Fruit fly (Drosophila melanogaster) whole organism, prepupa: ENCODE measurements around the gene Orp8.
A peak's percentile ranks its signal among the peaks of the same experiment; 100 is the strongest.

Experiments
- Blimp-1 ChIP-seq: fragments of 200-800 bp; sonication (Bioruptor generic); optimal IDR thresholded peaks from 3 replicates; lab custom pipeline; 2017; ENCODE audit warnings: missing biosample characterization, missing genetic modification characterization, mild to moderate bottlenecking, moderate library complexity, missing genetic modification reagents
- CG10669 ChIP-seq: fragments of 200-800 bp; sonication (Bioruptor generic); optimal IDR thresholded peaks from 3 replicates; lab custom pipeline; 2018; ENCODE audit warnings: missing biosample characterization, mild to moderate bottlenecking, missing genetic modification characterization, moderate library complexity
- CG11294 ChIP-seq: fragments of 200-800 bp; sonication (Bioruptor generic); IDR thresholded peaks from 2 replicates; pipeline ENCODE4 v1.3.6; 2022; ENCODE audit warnings: missing biosample characterization, missing genetic modification characterization
- CG11762 ChIP-seq: fragments of 200-800 bp; sonication (Bioruptor generic); optimal IDR thresholded peaks from 3 replicates; lab custom pipeline; 2016; ENCODE audit warnings: missing biosample characterization, missing genetic modification characterization; ENCODE audit not compliant: insufficient read depth
- CG11902 ChIP-seq: fragments of 200-800 bp; sonication (Bioruptor generic); optimal IDR thresholded peaks from 3 replicates; lab custom pipeline; 2016; ENCODE audit warnings: missing biosample characterization, missing genetic modification characterization
- CG15336 ChIP-seq: fragments of 200-800 bp; sonication (Bioruptor generic); IDR thresholded peaks from 2 replicates; pipeline ENCODE4 v1.3.6; 2022; ENCODE audit warnings: missing biosample characterization, missing genetic modification characterization
- CG16779 ChIP-seq: fragments of 200-800 bp; sonication (Bioruptor generic); optimal IDR thresholded peaks from 3 replicates; lab custom pipeline; 2017; ENCODE audit warnings: missing biosample characterization, mild to moderate bottlenecking, missing genetic modification characterization
- CG3032 ChIP-seq: fragments of 200-800 bp; optimal IDR thresholded peaks from 2 replicates; lab custom pipeline; 2019; ENCODE audit warnings: missing biosample characterization, mild to moderate bottlenecking, missing genetic modification characterization, moderate library complexity
- CG31627 ChIP-seq: fragments of 200-800 bp; sonication (Bioruptor generic); optimal IDR thresholded peaks from 3 replicates; lab custom pipeline; 2016; ENCODE audit warnings: missing biosample characterization, missing genetic modification characterization
- CG32006 ChIP-seq: fragments of 200-800 bp; sonication (Bioruptor generic); optimal IDR thresholded peaks from 3 replicates; lab custom pipeline; 2017; ENCODE audit warnings: missing biosample characterization, mild to moderate bottlenecking, missing genetic modification characterization
- CG34406 ChIP-seq: fragments of 200-800 bp; sonication (Bioruptor generic); optimal IDR thresholded peaks from 3 replicates; lab custom pipeline; 2016; ENCODE audit warnings: missing biosample characterization, missing genetic modification characterization
- CG3919 ChIP-seq: fragments of 200-800 bp; sonication (Bioruptor generic); optimal IDR thresholded peaks from 3 replicates; lab custom pipeline; 2016; ENCODE audit warnings: missing biosample characterization, missing genetic modification characterization
- CG4318 ChIP-seq: fragments of 200-800 bp; sonication (Bioruptor generic); optimal IDR thresholded peaks from 3 replicates; lab custom pipeline; 2017; ENCODE audit warnings: missing biosample characterization, mild to moderate bottlenecking, missing genetic modification characterization
- CG6163 ChIP-seq: fragments of 200-800 bp; sonication (Bioruptor generic); IDR thresholded peaks from 3 replicates; pipeline ENCODE4 v1.3.6; 2022; ENCODE audit warnings: missing biosample characterization, missing genetic modification characterization
- CG6276 ChIP-seq: fragments of 200-800 bp; sonication (Bioruptor generic); optimal IDR thresholded peaks from 2 replicates; lab custom pipeline; 2017; ENCODE audit warnings: missing biosample characterization, mild to moderate bottlenecking, missing genetic modification characterization
- CG6792 ChIP-seq: fragments of 200-800 bp; sonication (Bioruptor generic); optimal IDR thresholded peaks from 3 replicates; lab custom pipeline; 2016; ENCODE audit warnings: missing biosample characterization, missing genetic modification characterization
- CG6808 ChIP-seq: fragments of 200-800 bp; sonication (Bioruptor generic); optimal IDR thresholded peaks from 3 replicates; lab custom pipeline; 2017; ENCODE audit warnings: missing biosample characterization, missing genetic modification characterization, mild to moderate bottlenecking, moderate library complexity, missing genetic modification reagents
- CG6854 ChIP-seq: fragments of 200-800 bp; sonication (Bioruptor generic); optimal IDR thresholded peaks from 2 replicates; lab custom pipeline; 2017; ENCODE audit warnings: missing biosample characterization, mild to moderate bottlenecking, missing genetic modification characterization
- CG7368 ChIP-seq: fragments of 200-800 bp; sonication (Bioruptor generic); optimal IDR thresholded peaks from 3 replicates; lab custom pipeline; 2016; ENCODE audit warnings: missing biosample characterization, missing genetic modification characterization
- CG8119 ChIP-seq: fragments of 200-800 bp; sonication (Bioruptor generic); IDR thresholded peaks from 3 replicates; pipeline ENCODE4 v1.3.6; 2022; ENCODE audit warnings: missing biosample characterization, missing genetic modification characterization
- CG8319 ChIP-seq: fragments of 200-800 bp; sonication (Bioruptor generic); optimal IDR thresholded peaks from 3 replicates; lab custom pipeline; 2016; ENCODE audit warnings: missing biosample characterization, missing genetic modification characterization
- Eip75B ChIP-seq: fragments of 200-800 bp; sonication (Bioruptor generic); optimal IDR thresholded peaks from 3 replicates; lab custom pipeline; 2016; ENCODE audit warnings: missing biosample characterization, missing genetic modification characterization
- Eip78C ChIP-seq: fragments of 200-800 bp; sonication (Bioruptor generic); peaks from one replicate; lab custom pipeline; 2016; ENCODE audit warnings: missing biosample characterization, missing genetic modification characterization
- Ets21C ChIP-seq: fragments of 200-800 bp; sonication (Bioruptor generic); optimal IDR thresholded peaks from 3 replicates; lab custom pipeline; 2016; ENCODE audit warnings: missing biosample characterization, missing genetic modification characterization
- Ets96B ChIP-seq: fragments of 200-800 bp; optimal IDR thresholded peaks from 2 replicates; lab custom pipeline; 2019; ENCODE audit warnings: missing biosample characterization, mild to moderate bottlenecking, missing genetic modification characterization, moderate library complexity
- Gug ChIP-seq: fragments of 200-800 bp; sonication (Bioruptor generic); IDR thresholded peaks from 2 replicates; pipeline ENCODE4 v1.3.6; 2022; ENCODE audit warnings: missing biosample characterization, missing genetic modification characterization
- Hr39 ChIP-seq: fragments of 200-800 bp; sonication (Bioruptor generic); optimal IDR thresholded peaks from 2 replicates; lab custom pipeline; 2016; ENCODE audit warnings: missing biosample characterization, missing genetic modification characterization
- Hr4 ChIP-seq: fragments of 200-800 bp; sonication (Bioruptor generic); optimal IDR thresholded peaks from 3 replicates; lab custom pipeline; 2016; ENCODE audit warnings: missing biosample characterization, missing genetic modification characterization
- Lpt ChIP-seq: fragments of 200-800 bp; sonication (Bioruptor generic); optimal IDR thresholded peaks from 3 replicates; lab custom pipeline; 2016; ENCODE audit warnings: missing biosample characterization, missing genetic modification characterization
- Met ChIP-seq: fragments of 200-800 bp; sonication (Bioruptor generic); optimal IDR thresholded peaks from 3 replicates; lab custom pipeline; 2016; ENCODE audit warnings: missing biosample characterization, missing genetic modification characterization
- OdsH ChIP-seq: fragments of 200-800 bp; sonication (Bioruptor generic); optimal IDR thresholded peaks from 3 replicates; lab custom pipeline; 2016; ENCODE audit warnings: missing biosample characterization, missing genetic modification characterization
- Smox ChIP-seq: fragments of 200-800 bp; sonication (Bioruptor generic); optimal IDR thresholded peaks from 3 replicates; lab custom pipeline; 2016; ENCODE audit warnings: missing biosample characterization, missing genetic modification characterization
- Sox102F ChIP-seq: fragments of 200-800 bp; sonication (Bioruptor generic); optimal IDR thresholded peaks from 2 replicates; lab custom pipeline; 2016; ENCODE audit warnings: missing biosample characterization, mild to moderate bottlenecking, missing genetic modification characterization
- Sox14 ChIP-seq: fragments of 200-800 bp; sonication (Bioruptor generic); optimal IDR thresholded peaks from 3 replicates; lab custom pipeline; 2016; ENCODE audit warnings: missing biosample characterization, missing genetic modification characterization
- Sox15 ChIP-seq: fragments of 200-800 bp; sonication (Bioruptor generic); optimal IDR thresholded peaks from 3 replicates; lab custom pipeline; 2016; ENCODE audit warnings: missing biosample characterization, missing genetic modification characterization
- achi ChIP-seq: fragments of 200-800 bp; sonication (Bioruptor generic); optimal IDR thresholded peaks from 3 replicates; lab custom pipeline; 2016; ENCODE audit warnings: missing biosample characterization, missing genetic modification characterization
- acj6 ChIP-seq: fragments of 200-800 bp; sonication (Bioruptor generic); optimal IDR thresholded peaks from 3 replicates; lab custom pipeline; 2016; ENCODE audit warnings: missing biosample characterization, missing genetic modification characterization
- cyc ChIP-seq: fragments of 200-800 bp; sonication (Bioruptor generic); optimal IDR thresholded peaks from 3 replicates; lab custom pipeline; 2016; ENCODE audit warnings: missing biosample characterization, missing genetic modification characterization
- dac ChIP-seq: fragments of 200-800 bp; sonication (Bioruptor generic); optimal IDR thresholded peaks from 2 replicates; lab custom pipeline; 2017; ENCODE audit warnings: missing biosample characterization, mild to moderate bottlenecking, missing genetic modification characterization
- eg ChIP-seq: fragments of 200-800 bp; sonication (Bioruptor generic); IDR thresholded peaks from 3 replicates; pipeline ENCODE4 v1.3.6; 2022; ENCODE audit warnings: missing biosample characterization, missing genetic modification characterization
- esn ChIP-seq: fragments of 200-800 bp; sonication (Bioruptor generic); optimal IDR thresholded peaks from 2 replicates; lab custom pipeline; 2016; ENCODE audit warnings: missing biosample characterization, mild to moderate bottlenecking, missing genetic modification characterization, moderate library complexity
- fd59A ChIP-seq: fragments of 200-800 bp; sonication (Bioruptor generic); optimal IDR thresholded peaks from 2 replicates; lab custom pipeline; 2017; ENCODE audit warnings: missing biosample characterization, mild to moderate bottlenecking, missing genetic modification characterization, missing genetic modification reagents
- fd85E ChIP-seq: fragments of 200-800 bp; sonication (Bioruptor generic); optimal IDR thresholded peaks from 3 replicates; lab custom pipeline; 2016; ENCODE audit warnings: missing biosample characterization, missing genetic modification characterization
- lz ChIP-seq: fragments of 200-800 bp; sonication (Bioruptor generic); optimal IDR thresholded peaks from 3 replicates; lab custom pipeline; 2016; ENCODE audit warnings: missing biosample characterization, missing genetic modification characterization
- net ChIP-seq: fragments of 200-800 bp; sonication (Bioruptor generic); optimal IDR thresholded peaks from 3 replicates; lab custom pipeline; 2016; ENCODE audit warnings: missing biosample characterization, missing genetic modification characterization
- pdm3 ChIP-seq: fragments of 200-800 bp; sonication (Bioruptor generic); optimal IDR thresholded peaks from 3 replicates; lab custom pipeline; 2016; ENCODE audit warnings: missing biosample characterization, missing genetic modification characterization
- salr ChIP-seq, 2 experiments: fragments of 200-800 bp; sonication (Bioruptor generic); optimal IDR thresholded peaks; 3 replicates each; lab custom pipeline; 2016 to 2018; ENCODE audit warnings: missing biosample characterization in 2 of 2, missing genetic modification characterization in 2 of 2, mild to moderate bottlenecking in 1 of 2
- spab ChIP-seq: fragments of 200-800 bp; sonication (Bioruptor generic); optimal IDR thresholded peaks from 2 replicates; lab custom pipeline; 2017; ENCODE audit warnings: missing biosample characterization, mild to moderate bottlenecking, missing genetic modification characterization, missing genetic modification reagents
- ss ChIP-seq, 2 experiments: fragments of 200-800 bp; sonication (Bioruptor generic); optimal IDR thresholded peaks; 2 replicates in 1 of 2; 3 replicates in 1 of 2; lab custom pipeline; 2017 to 2018; ENCODE audit warnings: mild to moderate bottlenecking in 2 of 2, missing biosample characterization in 2 of 2, missing genetic modification characterization in 2 of 2, moderate library complexity in 1 of 2
- topi ChIP-seq: fragments of 200-800 bp; sonication (Bioruptor generic); optimal IDR thresholded peaks from 3 replicates; lab custom pipeline; 2016; ENCODE audit warnings: missing biosample characterization, missing genetic modification characterization
- vri ChIP-seq: fragments of 200-800 bp; sonication (Bioruptor generic); optimal IDR thresholded peaks from 3 replicates; lab custom pipeline; 2016; ENCODE audit warnings: missing biosample characterization, mild to moderate bottlenecking, missing genetic modification characterization

Orp8 gene

dm6 chr3R:20284140-20284911 is 24.8 kb upstream of the Orp8 start:
- TF ChIP-seq achi (peak; percentile 66), CG6792 (GFP tag; lab: Kevin White, UChicago) (peak; percentile 15), Hr39 (GFP tag; lab: Kevin White, UChicago) (peak; percentile 28), CG11294 (peak; percentile 45), dac (GFP tag; lab: Kevin White, UChicago) (peak; percentile 57), Blimp-1 (GFP tag; lab: Kevin White, UChicago) (peak; percentile 68), vri (GFP tag; lab: Kevin White, UChicago) (peak; percentile 10), Hr4 (peak; percentile 78), Sox14 (peak; percentile 38), topi (GFP tag; lab: Kevin White, UChicago) (peak; percentile 64), cyc (GFP tag; lab: Kevin White, UChicago) (peak; percentile 48), CG34406 (GFP tag; lab: Kevin White, UChicago) (peak; percentile 40), CG11762 (GFP tag; lab: Kevin White, UChicago) (peak; percentile 19), acj6 (peak; percentile 68), OdsH (GFP tag; lab: Kevin White, UChicago) (peak; percentile 74), CG11902 (GFP tag; lab: Kevin White, UChicago) (peak; percentile 11), salr (GFP tag; optimal IDR thresholded peaks at IDR 0.05; lab: Kevin White, UChicago) (peak; percentile 45 to 69), CG3032 (tag; lab: Kevin White, UChicago) (peak; percentile 57), esn (GFP tag; lab: Kevin White, UChicago) (peak; percentile 62), Ets96B (peak; percentile 54), CG8319 (no peak), CG10669 (GFP tag; lab: Kevin White, UChicago) (peak; percentile 55), CG6854 (GFP tag; lab: Kevin White, UChicago) (no peak), Sox102F (peak; percentile 64), pdm3 (GFP tag; lab: Kevin White, UChicago) (peak; percentile 62), Eip78C (GFP tag; lab: Kevin White, UChicago) (peak; percentile 90), lz (peak; percentile 42), fd59A (peak; percentile 20), Met (GFP tag; lab: Kevin White, UChicago) (peak; percentile 67), net (GFP tag; lab: Kevin White, UChicago) (peak; percentile 75), CG3919 (GFP tag; lab: Kevin White, UChicago) (peak; percentile 73), ss (GFP tag; optimal IDR thresholded peaks at IDR 0.05; lab: Kevin White, UChicago) (peak in 1 of 2 experiments; percentile 14), CG8119 (GFP tag; lab: Robert Waterston, UW) (peak; percentile 74), CG16779 (peak; percentile 29), Ets21C (peak; percentile 6), CG6276 (GFP tag; lab: Kevin White, UChicago) (peak; percentile 57), spab (GFP tag; lab: Kevin White, UChicago) (peak; percentile 22), CG4318 (GFP tag; lab: Kevin White, UChicago) (peak; percentile 71), CG15336 (peak; percentile 80), CG32006 (peak; percentile 84), Lpt (GFP tag; lab: Kevin White, UChicago) (peak; percentile 54), eg (peak; percentile 69), Gug (GFP tag; lab: Robert Waterston, UW) (peak; percentile 68), Smox (GFP tag; lab: Kevin White, UChicago) (peak; percentile 59), CG31627 (GFP tag; lab: Kevin White, UChicago) (peak; percentile 32), CG6808 (GFP tag; lab: Kevin White, UChicago) (peak; percentile 8), Sox15 (GFP tag; lab: Kevin White, UChicago) (no peak), CG6163 (GFP tag; lab: Robert Waterston, UW) (peak; percentile 80), fd85E (GFP tag; lab: Kevin White, UChicago) (no peak), CG7368 (GFP tag; lab: Kevin White, UChicago) (peak; percentile 1), Eip75B (peak; percentile 52)
